Fruit fly (Drosophila melanogaster) whole organism, embryonic: Measurements from ENCODE around the gene CG31178.

Experiments used
- BEAF-32 ChIP-seq: fragments of 200-800 bp; sonication (Bioruptor generic); optimal IDR thresholded peaks from 3 replicates; lab custom pipeline; 2017; ENCODE audit warnings: missing biosample characterization, missing genetic modification characterization, mild to moderate bottlenecking, moderate library complexity, missing genetic modification reagents
- CG10462 ChIP-seq: fragments of 200-800 bp; sonication (Bioruptor generic); optimal IDR thresholded peaks from 2 replicates; lab custom pipeline; 2016; ENCODE audit warnings: missing biosample characterization, missing genetic modification characterization
- CG11504 ChIP-seq: fragments of 200-800 bp; sonication (Bioruptor generic); optimal IDR thresholded peaks from 3 replicates; lab custom pipeline; 2019; ENCODE audit warnings: missing biosample characterization, mild to moderate bottlenecking, missing genetic modification characterization, moderate library complexity
- CG1832 ChIP-seq: fragments of 200-800 bp; sonication (Bioruptor generic); optimal IDR thresholded peaks from 2 replicates; lab custom pipeline; 2017; ENCODE audit warnings: missing biosample characterization, mild to moderate bottlenecking, missing genetic modification characterization, inconsistent platforms
- CG31365 ChIP-seq: fragments of 200-800 bp; sonication (Bioruptor generic); optimal IDR thresholded peaks from 2 replicates; lab custom pipeline; 2018; ENCODE audit warnings: missing biosample characterization, mild to moderate bottlenecking, missing genetic modification characterization
- CG9437 ChIP-seq: fragments of 200-800 bp; sonication (Bioruptor generic); optimal IDR thresholded peaks from 2 replicates; lab custom pipeline; 2018; ENCODE audit warnings: missing biosample characterization, mild to moderate bottlenecking, missing genetic modification characterization
- HHEX ChIP-seq: fragments of 200-800 bp; sonication (Bioruptor generic); optimal IDR thresholded peaks from 3 replicates; lab custom pipeline; 2017; ENCODE audit warnings: missing biosample characterization, mild to moderate bottlenecking, missing genetic modification characterization, missing genetic modification reagents
- Max ChIP-seq: fragments of 200-800 bp; sonication (Bioruptor generic); optimal IDR thresholded peaks from 2 replicates; lab custom pipeline; 2016; ENCODE audit warnings: missing biosample characterization, mild to moderate bottlenecking, missing genetic modification characterization
- Mes4 ChIP-seq: fragments of 200-800 bp; sonication (Bioruptor generic); optimal IDR thresholded peaks from 2 replicates; lab custom pipeline; 2016; ENCODE audit warnings: missing biosample characterization, missing genetic modification characterization
- chm ChIP-seq: fragments of 200-800 bp; sonication (Bioruptor generic); IDR thresholded peaks from 2 replicates; pipeline ENCODE4 v1.3.6; 2022; ENCODE audit warnings: missing biosample characterization, missing genetic modification characterization
- ems ChIP-seq: fragments of 200-800 bp; sonication (Bioruptor generic); optimal IDR thresholded peaks from 3 replicates; lab custom pipeline; 2016; ENCODE audit warnings: missing biosample characterization, missing genetic modification characterization
- pan ChIP-seq, 4 experiments: fragments of >200 bp in 3 of 4; fragments of 200-800 bp in 1 of 4; sonication (Bioruptor generic) in 1 of 4; optimal IDR thresholded peaks in 3 of 4; IDR thresholded peaks in 1 of 4; 2 replicates each; pipeline versions ENCODE4 v1.3.6 to Lab custom; 2017 to 2022; ENCODE audit warnings: missing biosample characterization in 2 of 4, missing genetic modification characterization in 2 of 4, mixed read lengths in 1 of 4
- so ChIP-seq: fragments of 200-800 bp; sonication (Bioruptor generic); IDR thresholded peaks from 3 replicates; pipeline ENCODE4 v1.3.6; 2022; ENCODE audit warnings: missing biosample characterization, missing genetic modification characterization
- yki ChIP-seq: fragments of >200 bp; optimal IDR thresholded peaks from 3 replicates; lab custom pipeline; 2018

- TF ChIP-seq Mes4 = no peak
- TF ChIP-seq yki (lab: Kevin White, UChicago) = no peak
- TF ChIP-seq CG11504 = peak; percentile 20
- TF ChIP-seq so = no peak
- TF ChIP-seq CG1832 (GFP tag; lab: Kevin White, UChicago) = no peak
- no peak for TF ChIP-seq pan (optimal IDR thresholded peaks at IDR 0.05; lab: Kevin White, UChicago)
- no peak for TF ChIP-seq pan (GFP tag; optimal IDR thresholded peaks at IDR 0.05 in 1 of 2, IDR thresholded peaks at IDR 0.05 in 1 of 2)
- no peak for TF ChIP-seq BEAF-32 (GFP tag; lab: Kevin White, UChicago)
- no peak for TF ChIP-seq CG10462 (GFP tag; lab: Kevin White, UChicago)
- no peak for TF ChIP-seq CG9437 (GFP tag; lab: Kevin White, UChicago)
- TF ChIP-seq HHEX (GFP tag; lab: Kevin White, UChicago) = no peak
- TF ChIP-seq CG31365 (tag; lab: Kevin White, UChicago) = no peak
- no peak for TF ChIP-seq ems (GFP tag; lab: Kevin White, UChicago)
- TF ChIP-seq Max (GFP tag; lab: Kevin White, UChicago) = no peak
- TF ChIP-seq chm = no peak
Observed at dm6 chr3R:21888696-21889602, 15.4 kb downstream of the CG31178 start, which contains the start of gene CG43844.
